Worm (Caenorhabditis elegans): ENCODE data around the gene F32D8.15.

Gene F32D8.15

ce11 chrV:10902682-10903081 lies 1.2 kb upstream of the F32D8.15 start, which contains the start of gene F32D8.8:
Gene F32D8.8, minus strand, starts transcription at chrV:10902782.
- no peak for TF ChIP-seq pat-9 (tag; optimal IDR thresholded peaks at IDR 0.05)
- TF ChIP-seq hlh-6 (tag; optimal IDR thresholded peaks at IDR 0.05) = no peak
- no peak for TF ChIP-seq F13H6.1 (tag; optimal IDR thresholded peaks at IDR 0.05)
- TF ChIP-seq ama-1 (optimal IDR thresholded peaks at IDR 0.05) = no peak
- no peak for TF ChIP-seq C38D4.7 (GFP tag; optimal IDR thresholded peaks at IDR 0.05)

DNA sequence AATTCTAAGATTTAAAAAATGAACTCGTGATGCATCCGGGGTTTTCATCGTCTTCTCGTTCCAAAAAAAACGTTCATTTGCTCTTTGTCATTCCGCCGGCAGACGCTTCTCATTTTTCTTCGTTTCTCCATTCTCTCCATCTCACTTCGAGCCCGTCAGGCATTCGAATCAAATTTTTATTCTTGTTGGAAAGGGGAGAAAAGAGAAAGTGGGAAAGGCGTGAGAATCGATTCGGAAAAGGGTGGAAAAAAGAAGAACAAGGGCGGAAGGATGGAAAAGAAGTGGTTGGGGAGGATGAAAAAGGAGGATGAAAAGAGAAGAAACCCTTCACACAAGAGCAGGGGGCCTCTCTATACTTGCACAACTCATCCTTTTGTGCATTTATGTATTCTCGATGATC lies 947 bp downstream of the F32D8.15 start:
- TF ChIP-seq npax-4 (tag; optimal IDR thresholded peaks at IDR 0.05) = no peak
- no peak for TF ChIP-seq lim-6 (tag; optimal IDR thresholded peaks at IDR 0.05)
- peak; percentile 58 for TF ChIP-seq unc-42 (tag; optimal IDR thresholded peaks at IDR 0.05)
- TF ChIP-seq C08G9.2 (tag; optimal IDR thresholded peaks at IDR 0.05) = no peak
- no peak for TF ChIP-seq hlh-13 (GFP tag; optimal IDR thresholded peaks at IDR 0.05)
- TF ChIP-seq pax-1 (tag; optimal IDR thresholded peaks at IDR 0.05) = no peak
- peak; percentile 18 for TF ChIP-seq ceh-48 (tag; optimal IDR thresholded peaks at IDR 0.05)
- TF ChIP-seq ceh-31 (tag; optimal IDR thresholded peaks at IDR 0.05) = peak; percentile 9
- TF ChIP-seq sdc-2 (tag; optimal IDR thresholded peaks at IDR 0.05) = no peak

DNA sequence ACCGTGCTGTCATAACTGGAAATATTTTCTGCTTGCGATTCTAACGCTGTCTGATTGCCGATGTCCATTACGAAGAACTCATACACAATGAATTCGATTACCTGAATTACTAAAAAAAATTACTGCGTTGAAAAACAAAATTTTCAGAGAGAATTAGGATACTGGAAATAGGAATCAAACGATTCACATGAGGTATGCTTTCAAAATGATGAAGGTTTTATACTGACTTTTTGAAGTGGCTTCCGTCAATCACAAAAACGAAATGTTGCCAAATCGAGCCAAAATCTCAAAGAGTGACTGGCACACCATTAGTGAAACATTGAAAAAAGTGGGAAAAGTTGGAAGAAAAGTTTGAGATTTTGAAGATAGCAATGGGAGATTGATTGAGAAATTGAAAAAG lies 5.2 kb downstream of the F32D8.15 start, which contains the start of gene zzz-1:
zzz-1 (minus strand) TSS at position 101 of the 400 bp plus-strand sequence.
- TF ChIP-seq pax-1 (tag; optimal IDR thresholded peaks at IDR 0.05) (no peak), unc-3 (GFP tag; conservative IDR thresholded peaks at IDR 0.05) (no peak), unc-3 (tag; optimal IDR thresholded peaks at IDR 0.05) (no peak), pha-4 (tag; optimal IDR thresholded peaks at IDR 0.05) (no peak), lin-11 (tag; optimal IDR thresholded peaks at IDR 0.05) (no peak), ceh-48 (tag; optimal IDR thresholded peaks at IDR 0.05) (no peak), Y22D7AL.16 (tag; optimal IDR thresholded peaks at IDR 0.05) (no peak), ref-2 (tag; optimal IDR thresholded peaks at IDR 0.05) (no peak), ceh-6 (GFP tag; optimal IDR thresholded peaks at IDR 0.05) (no peak), ets-4 (tag; optimal IDR thresholded peaks at IDR 0.05) (no peak), pros-1 (tag; optimal IDR thresholded peaks at IDR 0.05) (no peak)

DNA sequence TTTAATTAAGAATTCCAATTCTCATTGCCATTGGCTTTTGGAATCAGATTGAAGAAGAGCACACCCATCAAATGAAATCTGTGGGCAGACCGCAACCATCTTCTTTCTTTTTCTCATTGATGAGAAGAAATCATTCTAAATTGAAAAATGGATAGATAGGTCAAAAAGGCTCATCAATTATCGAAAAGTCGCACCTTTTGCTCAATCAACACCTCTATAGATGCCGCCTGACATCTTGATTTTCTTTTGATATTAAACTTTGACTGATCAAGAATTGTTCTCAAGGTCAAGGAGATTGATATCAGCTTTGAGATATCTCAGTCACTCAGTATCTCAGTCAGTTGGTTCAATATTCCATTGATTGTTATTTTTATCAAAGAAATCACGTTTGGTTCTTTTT lies 6.1 kb downstream of the F32D8.15 start:
- TF ChIP-seq hlh-8 (tag; optimal IDR thresholded peaks at IDR 0.05) (no peak), ceh-45 (GFP tag; IDR thresholded peaks at IDR 0.05) (no peak), fax-1 (tag; optimal IDR thresholded peaks at IDR 0.05) (no peak), ztf-16 (tag; optimal IDR thresholded peaks at IDR 0.05) (no peak), lim-6 (tag; optimal IDR thresholded peaks at IDR 0.05) (no peak), ceh-34 (tag; optimal IDR thresholded peaks at IDR 0.05) (no peak), T23F11.4 (GFP tag; optimal IDR thresholded peaks at IDR 0.05) (no peak), unc-55 (GFP tag; optimal IDR thresholded peaks at IDR 0.05) (no peak), zip-5 (tag; optimal IDR thresholded peaks at IDR 0.05) (no peak), ceh-6 (GFP tag; optimal IDR thresholded peaks at IDR 0.05) (no peak)

- no peak for TF ChIP-seq C08G9.2 (tag; optimal IDR thresholded peaks at IDR 0.05)
- TF ChIP-seq elt-2 (tag; optimal IDR thresholded peaks at IDR 0.05) = no peak
- TF ChIP-seq ttx-3 (tag; optimal IDR thresholded peaks at IDR 0.05) = no peak
- peak; percentile 2 for TF ChIP-seq ceh-18 (tag; optimal IDR thresholded peaks at IDR 0.05)
These were observed 12.1 kb downstream of the F32D8.15 start for ce11 chrV:10915922-10916321.

- no peak for TF ChIP-seq ceh-14 (tag; optimal IDR thresholded peaks at IDR 0.05)
- no peak for TF ChIP-seq pat-9 (tag; optimal IDR thresholded peaks at IDR 0.05)
- TF ChIP-seq npax-4 (tag; optimal IDR thresholded peaks at IDR 0.05) = no peak
- no peak for TF ChIP-seq rnt-1 (tag; optimal IDR thresholded peaks at IDR 0.05)
- no peak for TF ChIP-seq nfya-1 (tag; optimal IDR thresholded peaks at IDR 0.05)
- no peak for TF ChIP-seq hlh-6 (tag; optimal IDR thresholded peaks at IDR 0.05)
- TF ChIP-seq pax-1 (tag; optimal IDR thresholded peaks at IDR 0.05) = no peak
- no peak for TF ChIP-seq ceh-6 (GFP tag; optimal IDR thresholded peaks at IDR 0.05)
- TF ChIP-seq dve-1 (tag; optimal IDR thresholded peaks at IDR 0.05) = no peak
- TF ChIP-seq fkh-6 (tag; optimal IDR thresholded peaks at IDR 0.05) = no peak
- TF ChIP-seq sox-2 (GFP tag; IDR thresholded peaks at IDR 0.05) = no peak
- TF ChIP-seq syd-9 (tag; optimal IDR thresholded peaks at IDR 0.05) = no peak
These were observed 14.5 kb downstream of the F32D8.15 start, which contains the start of gene F58B4.2 for ce11 chrV:10918373-10918772. Gene F58B4.2, minus strand, starts transcription at chrV:10918473.

All from whole organism, late embryonic.